Fruit fly (Drosophila melanogaster) whole organism, embryonic: ENCODE results near the gene sro.

Experiments used
- Atf-2 ChIP-seq: fragments of 200-800 bp; sonication (Bioruptor generic); optimal IDR thresholded peaks from 2 replicates; lab custom pipeline; 2016; ENCODE audit warnings: missing biosample characterization, missing genetic modification characterization
- Blimp-1 ChIP-seq: fragments of 200-800 bp; sonication (Bioruptor generic); optimal IDR thresholded peaks from 3 replicates; lab custom pipeline; 2018; ENCODE audit warnings: missing biosample characterization, missing genetic modification characterization, mild to moderate bottlenecking, moderate library complexity, missing genetic modification reagents
- CG1024 ChIP-seq: fragments of 200-800 bp; sonication (Bioruptor generic); IDR thresholded peaks from 2 replicates; pipeline ENCODE4 v1.3.6; 2022; ENCODE audit warnings: missing biosample characterization, missing genetic modification characterization
- CG11247 ChIP-seq: fragments of 200-800 bp; sonication (Bioruptor generic); IDR thresholded peaks from 2 replicates; pipeline ENCODE4 v1.3.6; 2022; ENCODE audit warnings: missing biosample characterization, missing genetic modification characterization
- CG12104 ChIP-seq: fragments of 200-800 bp; sonication (Bioruptor generic); optimal IDR thresholded peaks from 3 replicates; lab custom pipeline; 2016; ENCODE audit warnings: missing biosample characterization, missing genetic modification characterization
- CG14014 ChIP-seq: fragments of 200-800 bp; sonication (Bioruptor generic); IDR thresholded peaks from 2 replicates; pipeline ENCODE4 v1.3.6; 2022; ENCODE audit warnings: missing biosample characterization, missing genetic modification characterization
- CG1647 ChIP-seq: fragments of 200-800 bp; sonication (Bioruptor generic); optimal IDR thresholded peaks from 3 replicates; lab custom pipeline; 2016; ENCODE audit warnings: missing biosample characterization, missing genetic modification characterization
- CG17186 ChIP-seq: fragments of 200-800 bp; sonication (Bioruptor generic); optimal IDR thresholded peaks from 3 replicates; lab custom pipeline; 2017; ENCODE audit warnings: missing biosample characterization, missing genetic modification reagents, missing genetic modification characterization
- CG17385 ChIP-seq: fragments of 200-800 bp; sonication (Bioruptor generic); optimal IDR thresholded peaks from 3 replicates; lab custom pipeline; 2018; ENCODE audit warnings: missing biosample characterization, mild to moderate bottlenecking, missing genetic modification characterization
- CG1832 ChIP-seq: fragments of 200-800 bp; sonication (Bioruptor generic); optimal IDR thresholded peaks from 2 replicates; lab custom pipeline; 2017; ENCODE audit warnings: missing biosample characterization, mild to moderate bottlenecking, missing genetic modification characterization, inconsistent platforms
- CG30403 ChIP-seq: fragments of 200-800 bp; sonication (Bioruptor generic); optimal IDR thresholded peaks from 3 replicates; lab custom pipeline; 2016; ENCODE audit warnings: missing biosample characterization, missing genetic modification characterization
- CG32767 ChIP-seq: fragments of 200-800 bp; sonication (Bioruptor generic); IDR thresholded peaks from 2 replicates; pipeline ENCODE4 v1.3.6; 2022; ENCODE audit warnings: missing biosample characterization, missing genetic modification characterization
- CG32772 ChIP-seq: fragments of 200-800 bp; sonication (Bioruptor generic); IDR thresholded peaks from 2 replicates; pipeline ENCODE4 v1.3.6; 2022; ENCODE audit warnings: missing biosample characterization, missing genetic modification characterization
- CG3281 ChIP-seq: fragments of 200-800 bp; sonication (Bioruptor generic); optimal IDR thresholded peaks from 3 replicates; lab custom pipeline; 2017; ENCODE audit warnings: missing biosample characterization, mild to moderate bottlenecking, missing genetic modification characterization
- CG43689 ChIP-seq: fragments of 200-800 bp; sonication (Bioruptor generic); IDR thresholded peaks from 2 replicates; pipeline ENCODE4 v1.3.6; 2022; ENCODE audit warnings: missing biosample characterization, missing genetic modification characterization
- CG4854 ChIP-seq: fragments of 200-800 bp; sonication (Bioruptor generic); optimal IDR thresholded peaks from 2 replicates; lab custom pipeline; 2016; ENCODE audit warnings: missing biosample characterization, missing genetic modification characterization, inconsistent platforms
- CG7786 ChIP-seq: fragments of 200-800 bp; sonication (Bioruptor generic); optimal IDR thresholded peaks from 2 replicates; lab custom pipeline; 2016; ENCODE audit warnings: missing biosample characterization, missing genetic modification characterization
- CG7987 ChIP-seq: fragments of 200-800 bp; sonication (Bioruptor generic); optimal IDR thresholded peaks from 2 replicates; lab custom pipeline; 2018; ENCODE audit warnings: missing biosample characterization, mild to moderate bottlenecking, missing genetic modification characterization, moderate library complexity
- CG8281 ChIP-seq: fragments of 200-800 bp; sonication (Bioruptor generic); optimal IDR thresholded peaks from 2 replicates; lab custom pipeline; 2018; ENCODE audit warnings: missing biosample characterization, mild to moderate bottlenecking, missing genetic modification characterization, moderate library complexity
- CG8359 ChIP-seq: fragments of 200-800 bp; sonication (Bioruptor generic); optimal IDR thresholded peaks from 2 replicates; lab custom pipeline; 2017; ENCODE audit warnings: missing biosample characterization, mild to moderate bottlenecking, missing genetic modification characterization, borderline replicate concordance
- CG8924 ChIP-seq: fragments of 200-800 bp; optimal IDR thresholded peaks from 3 replicates; lab custom pipeline; 2019; ENCODE audit warnings: missing biosample characterization, mild to moderate bottlenecking, missing genetic modification characterization, moderate library complexity
- Dad ChIP-seq: fragments of 200-800 bp; sonication (Bioruptor generic); optimal IDR thresholded peaks from 3 replicates; lab custom pipeline; 2016; ENCODE audit warnings: missing biosample characterization, missing genetic modification characterization
- Ets65A ChIP-seq: fragments of 200-800 bp; sonication (Bioruptor generic); peaks from one replicate; lab custom pipeline; 2016; ENCODE audit warnings: missing biosample characterization, missing genetic modification characterization
- Fer2 ChIP-seq: fragments of 200-800 bp; sonication (Bioruptor generic); optimal IDR thresholded peaks from 2 replicates; lab custom pipeline; 2018; ENCODE audit warnings: missing biosample characterization, mild to moderate bottlenecking, missing genetic modification characterization, moderate library complexity
- GATAe ChIP-seq: fragments of 200-800 bp; sonication (Bioruptor generic); conservative IDR thresholded peaks from 2 replicates; pipeline ENCODE4 v1.3.6; 2022; ENCODE audit warnings: missing biosample characterization, missing genetic modification characterization
- HHEX ChIP-seq: fragments of 200-800 bp; sonication (Bioruptor generic); optimal IDR thresholded peaks from 3 replicates; lab custom pipeline; 2017; ENCODE audit warnings: missing biosample characterization, mild to moderate bottlenecking, missing genetic modification characterization, missing genetic modification reagents
- HmgD ChIP-seq: fragments of 200-800 bp; sonication (Bioruptor generic); optimal IDR thresholded peaks from 3 replicates; lab custom pipeline; 2016; ENCODE audit warnings: missing biosample characterization, missing genetic modification characterization
- MTF-1 ChIP-seq: fragments of 200-800 bp; sonication (Bioruptor generic); optimal IDR thresholded peaks from 2 replicates; lab custom pipeline; 2018; ENCODE audit warnings: missing biosample characterization, mild to moderate bottlenecking, missing genetic modification characterization, borderline replicate concordance
- Mad ChIP-seq: fragments of 200-800 bp; sonication (Bioruptor generic); optimal IDR thresholded peaks from 2 replicates; lab custom pipeline; 2016; ENCODE audit warnings: missing biosample characterization, missing genetic modification characterization
- NFAT ChIP-seq: fragments of 200-800 bp; sonication (Bioruptor generic); IDR thresholded peaks from 2 replicates; pipeline ENCODE4 v1.3.6; 2022; ENCODE audit warnings: missing biosample characterization, missing genetic modification characterization
- Nf-YB ChIP-seq: fragments of 200-800 bp; sonication (Bioruptor generic); optimal IDR thresholded peaks from 3 replicates; lab custom pipeline; 2019; ENCODE audit warnings: missing biosample characterization, mild to moderate bottlenecking, missing genetic modification characterization, moderate library complexity
- Sox100B ChIP-seq: fragments of 200-800 bp; sonication (Bioruptor generic); optimal IDR thresholded peaks from 3 replicates; lab custom pipeline; 2018; ENCODE audit warnings: missing biosample characterization, mild to moderate bottlenecking, missing genetic modification characterization
- Tbp ChIP-seq: fragments of >200 bp; optimal IDR thresholded peaks from 2 replicates; lab custom pipeline; 2018; ENCODE audit warnings: missing biosample characterization, missing genetic modification characterization
- Trl ChIP-seq, 3 experiments: fragments of >200 bp in 2 of 3; fragments of 200-800 bp in 1 of 3; sonication (Bioruptor generic) in 1 of 3; optimal IDR thresholded peaks; 2 replicates in 1 of 3; 3 replicates in 2 of 3; lab custom pipeline; 2016 to 2017; ENCODE audit warnings: missing biosample characterization in 1 of 3, missing genetic modification characterization in 1 of 3
- chn ChIP-seq: fragments of 200-800 bp; sonication (Bioruptor generic); optimal IDR thresholded peaks from 2 replicates; lab custom pipeline; 2016; ENCODE audit warnings: missing biosample characterization, missing genetic modification characterization
- da ChIP-seq: fragments of 200-800 bp; sonication (Bioruptor generic); optimal IDR thresholded peaks from 2 replicates; lab custom pipeline; 2016; ENCODE audit warnings: missing biosample characterization, missing genetic modification characterization
- dpn ChIP-seq, 2 experiments: fragments of 200-800 bp; sonication (Bioruptor generic); optimal IDR thresholded peaks; 3 replicates each; lab custom pipeline; 2016; ENCODE audit warnings: missing biosample characterization in 2 of 2, missing genetic modification characterization in 2 of 2
- eve ChIP-seq, 2 experiments: fragments of >200 bp; optimal IDR thresholded peaks; 2 replicates each; lab custom pipeline; 2017; ENCODE audit warnings: missing biosample characterization in 2 of 2, missing genetic modification characterization in 2 of 2
- fd3F ChIP-seq: fragments of 200-800 bp; sonication (Bioruptor generic); optimal IDR thresholded peaks from 2 replicates; lab custom pipeline; 2018; ENCODE audit warnings: missing biosample characterization, mild to moderate bottlenecking, missing genetic modification characterization, moderate library complexity
- ken ChIP-seq: fragments of 200-800 bp; sonication (Bioruptor generic); IDR thresholded peaks from 3 replicates; pipeline ENCODE4 v1.3.6; 2022; ENCODE audit warnings: missing biosample characterization, missing genetic modification characterization
- kni ChIP-seq: fragments of 200-800 bp; sonication (Bioruptor generic); optimal IDR thresholded peaks from 3 replicates; lab custom pipeline; 2017; ENCODE audit warnings: mild to moderate bottlenecking, missing biosample characterization, missing genetic modification reagents, missing genetic modification characterization
- knrl ChIP-seq: fragments of 200-800 bp; sonication (Bioruptor generic); IDR thresholded peaks from 3 replicates; pipeline ENCODE4 v1.3.6; 2022; ENCODE audit warnings: missing biosample characterization, missing genetic modification characterization; ENCODE audit not compliant: partially characterized antibody
- lab ChIP-seq: fragments of 200-800 bp; sonication (Bioruptor generic); optimal IDR thresholded peaks from 3 replicates; lab custom pipeline; 2017; ENCODE audit warnings: missing biosample characterization, missing genetic modification characterization, mild to moderate bottlenecking, moderate library complexity, missing genetic modification reagents
- pb ChIP-seq: fragments of 200-800 bp; sonication (Bioruptor generic); optimal IDR thresholded peaks from 3 replicates; lab custom pipeline; 2016; ENCODE audit warnings: missing biosample characterization, missing genetic modification characterization
- pita ChIP-seq: fragments of 200-800 bp; sonication (Bioruptor generic); optimal IDR thresholded peaks from 2 replicates; lab custom pipeline; 2017; ENCODE audit warnings: missing biosample characterization, mild to moderate bottlenecking, missing genetic modification characterization
- psq ChIP-seq: fragments of 200-800 bp; sonication (Bioruptor generic); optimal IDR thresholded peaks from 2 replicates; lab custom pipeline; 2017; ENCODE audit warnings: missing biosample characterization, missing genetic modification characterization
- sc ChIP-seq, 3 experiments: fragments of >200 bp in 2 of 3; fragments of 200-800 bp in 1 of 3; sonication (Bioruptor generic) in 1 of 3; optimal IDR thresholded peaks; 2 replicates in 2 of 3; 3 replicates in 1 of 3; lab custom pipeline; 2017; ENCODE audit warnings: mild to moderate bottlenecking in 1 of 3, missing biosample characterization in 1 of 3, missing genetic modification characterization in 1 of 3, missing genetic modification reagents in 1 of 3
- slp2 ChIP-seq: fragments of 200-800 bp; sonication (Bioruptor generic); optimal IDR thresholded peaks from 2 replicates; lab custom pipeline; 2016; ENCODE audit warnings: missing biosample characterization, missing genetic modification characterization
- stc ChIP-seq: fragments of 200-800 bp; sonication (Bioruptor generic); IDR thresholded peaks from 2 replicates; pipeline ENCODE4 v1.3.6; 2022; ENCODE audit warnings: missing biosample characterization, missing genetic modification characterization
- wor ChIP-seq: fragments of 200-800 bp; sonication (Bioruptor generic); IDR thresholded peaks from 2 replicates; pipeline ENCODE4 v1.3.6; 2022; ENCODE audit warnings: missing biosample characterization, missing genetic modification characterization
- zen ChIP-seq: fragments of 200-800 bp; sonication (Bioruptor generic); optimal IDR thresholded peaks from 3 replicates; lab custom pipeline; 2018; ENCODE audit warnings: missing biosample characterization, mild to moderate bottlenecking, missing genetic modification characterization, moderate library complexity

sro gene

DNA sequence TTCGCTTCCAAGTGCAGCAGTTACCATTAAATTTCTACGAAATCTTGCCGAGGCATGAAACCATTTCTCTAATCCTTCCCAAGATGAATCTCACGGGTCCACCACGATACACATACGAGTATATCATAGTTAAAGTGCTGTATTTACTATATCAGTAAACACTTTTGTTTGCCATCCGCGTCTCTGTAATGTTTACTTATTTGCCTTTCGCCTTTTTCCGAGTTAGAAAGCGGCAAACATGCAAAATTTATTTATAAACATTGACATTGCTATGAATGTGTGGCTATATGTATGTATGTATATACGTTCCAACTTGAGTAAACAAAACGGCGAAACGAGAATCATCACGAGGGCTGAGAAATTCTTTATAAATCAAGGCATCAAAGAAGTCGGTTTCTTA, 36.5 kb downstream of the sro start (continued):
- TF ChIP-seq eve (GFP tag; optimal IDR thresholded peaks at IDR 0.05; lab: Kevin White, UChicago): no peak
- TF ChIP-seq CG32772 (GFP tag; lab: Robert Waterston, UW): no peak
- peak; percentile 85 for TF ChIP-seq MTF-1
- TF ChIP-seq Tbp (GFP tag; lab: Kevin White, UChicago): no peak
- TF ChIP-seq CG3281 (GFP tag; lab: Kevin White, UChicago): peak; percentile 53
- no peak for TF ChIP-seq Mad (GFP tag; lab: Kevin White, UChicago)
- peak; percentile 40 for TF ChIP-seq CG12104 (GFP tag; lab: Kevin White, UChicago)
- TF ChIP-seq CG43689: no peak
- no peak for TF ChIP-seq NFAT (GFP tag; lab: Robert Waterston, UW)
- peak; percentile 79 for TF ChIP-seq CG7987
- peak; percentile 71 for TF ChIP-seq Blimp-1
- no peak for TF ChIP-seq psq (GFP tag; lab: Kevin White, UChicago)
- TF ChIP-seq pita: no peak
- no peak for TF ChIP-seq CG32767 (GFP tag; lab: Robert Waterston, UW)
- no peak for TF ChIP-seq CG14014 (GFP tag; lab: Robert Waterston, UW)
- peak; percentile 63 for TF ChIP-seq CG8924 (tag; lab: Kevin White, UChicago)
- TF ChIP-seq GATAe (GFP tag; lab: Robert Waterston, UW): no peak
- TF ChIP-seq CG30403 (GFP tag; lab: Kevin White, UChicago): no peak
- no peak for TF ChIP-seq CG11247 (GFP tag; lab: Robert Waterston, UW)
- no peak for TF ChIP-seq HmgD
- TF ChIP-seq Ets65A (GFP tag; lab: Kevin White, UChicago): no peak
- TF ChIP-seq Nf-YB: no peak
- TF ChIP-seq knrl (GFP tag; lab: Robert Waterston, UW): no peak
- no peak for TF ChIP-seq CG1832 (GFP tag; lab: Kevin White, UChicago)
- TF ChIP-seq CG17385 (GFP tag; lab: Kevin White, UChicago): no peak
- TF ChIP-seq CG1647 (GFP tag; lab: Kevin White, UChicago): no peak
- TF ChIP-seq kni (GFP tag; lab: Kevin White, UChicago): peak; percentile 82
- TF ChIP-seq HHEX (GFP tag; lab: Kevin White, UChicago): peak; percentile 43
- peak; percentile 29 for TF ChIP-seq CG17186
- peak; percentile 81 for TF ChIP-seq zen (tag; lab: Kevin White, UChicago)
- no peak for TF ChIP-seq Trl (optimal IDR thresholded peaks at IDR 0.05; lab: Kevin White, UChicago)
- TF ChIP-seq Trl (GFP tag; optimal IDR thresholded peaks at IDR 0.05; lab: Kevin White, UChicago): no peak
- TF ChIP-seq CG8281 (tag; lab: Kevin White, UChicago): peak; percentile 29
- TF ChIP-seq dpn (GFP tag; optimal IDR thresholded peaks at IDR 0.05; lab: Kevin White, UChicago): no peak
- TF ChIP-seq Atf-2 (GFP tag; lab: Kevin White, UChicago): no peak
- no peak for TF ChIP-seq wor (GFP tag; lab: Robert Waterston, UW)
- TF ChIP-seq CG4854 (GFP tag; lab: Kevin White, UChicago): no peak
- no peak for TF ChIP-seq CG1024 (GFP tag; lab: Robert Waterston, UW)
- TF ChIP-seq stc: no peak
- no peak for TF ChIP-seq slp2
- no peak for TF ChIP-seq CG7786 (GFP tag; lab: Kevin White, UChicago)
- no peak for TF ChIP-seq Sox100B (GFP tag; lab: Kevin White, UChicago)
- no peak for TF ChIP-seq Dad (GFP tag; lab: Kevin White, UChicago)
- TF ChIP-seq lab: peak; percentile 62
- no peak for TF ChIP-seq da
- TF ChIP-seq Fer2 (tag; lab: Kevin White, UChicago): no peak
- TF ChIP-seq ken (GFP tag; lab: Robert Waterston, UW): no peak
- TF ChIP-seq chn (GFP tag; lab: Kevin White, UChicago): no peak
- TF ChIP-seq fd3F (GFP tag; lab: Kevin White, UChicago): no peak
- peak; percentile 66 for TF ChIP-seq CG8359 (GFP tag; lab: Kevin White, UChicago)
- no peak for TF ChIP-seq pb
- no peak for TF ChIP-seq sc (optimal IDR thresholded peaks at IDR 0.05; lab: Kevin White, UChicago)
- no peak for TF ChIP-seq sc (GFP tag; optimal IDR thresholded peaks at IDR 0.05; lab: Kevin White, UChicago)
